Worm (Caenorhabditis elegans): ENCODE results near the gene R05H5.7.

Gene R05H5.7

ce11 chrII:10204428-10205049 lies 12.2 kb downstream of the R05H5.7 start:
- no peak for TF ChIP-seq unc-3 (GFP tag; conservative IDR thresholded peaks at IDR 0.05)
- TF ChIP-seq unc-3 (tag; optimal IDR thresholded peaks at IDR 0.05), result no peak
- TF ChIP-seq ceh-18 (tag; optimal IDR thresholded peaks at IDR 0.05), result peak; percentile 45
- peak; percentile 11 for TF ChIP-seq hlh-30 (tag; optimal IDR thresholded peaks at IDR 0.05; ENCODE audit: insufficient read depth)
- TF ChIP-seq ceh-22 (tag; optimal IDR thresholded peaks at IDR 0.05), result peak; percentile 46
- no peak for TF ChIP-seq nhr-11 (tag; optimal IDR thresholded peaks at IDR 0.05)
- TF ChIP-seq ttx-3 (tag; optimal IDR thresholded peaks at IDR 0.05), result no peak
- TF ChIP-seq ceh-2 (tag; optimal IDR thresholded peaks at IDR 0.05), result no peak
- TF ChIP-seq rnt-1 (tag; optimal IDR thresholded peaks at IDR 0.05), result peak; percentile 32
- TF ChIP-seq elt-2 (tag; optimal IDR thresholded peaks at IDR 0.05), result no peak
- TF ChIP-seq ref-2 (tag; optimal IDR thresholded peaks at IDR 0.05), result no peak
- no peak for TF ChIP-seq nhr-232 (tag; optimal IDR thresholded peaks at IDR 0.05)
- TF ChIP-seq unc-55 (GFP tag; optimal IDR thresholded peaks at IDR 0.05), result peak; percentile 76
- TF ChIP-seq K09A11.1 (tag; optimal IDR thresholded peaks at IDR 0.05; ENCODE audit: insufficient read depth), result no peak
- TF ChIP-seq ceh-48 (tag; optimal IDR thresholded peaks at IDR 0.05), result no peak

ce11 chrII:10206425-10206824 lies 14.1 kb downstream of the R05H5.7 start, which contains the start of gene T01E8.1:
T01E8.1 (plus strand) TSS chrII:10206725.
- no peak for TF ChIP-seq ets-4 (tag; optimal IDR thresholded peaks at IDR 0.05)

- no peak for TF ChIP-seq pat-9 (tag; optimal IDR thresholded peaks at IDR 0.05)
- TF ChIP-seq ahr-1 (tag; optimal IDR thresholded peaks at IDR 0.05), result no peak
- no peak for TF ChIP-seq ztf-16 (tag; optimal IDR thresholded peaks at IDR 0.05)
- no peak for TF ChIP-seq npax-4 (tag; optimal IDR thresholded peaks at IDR 0.05)
- TF ChIP-seq pha-2 (tag; optimal IDR thresholded peaks at IDR 0.05), result no peak
- no peak for TF ChIP-seq dmd-4 (tag; optimal IDR thresholded peaks at IDR 0.05; ENCODE audit: borderline replicate concordance)
- TF ChIP-seq ceh-14 (tag; optimal IDR thresholded peaks at IDR 0.05), result no peak
- TF ChIP-seq elt-2 (tag; optimal IDR thresholded peaks at IDR 0.05), result no peak
- TF ChIP-seq pag-3 (tag; optimal IDR thresholded peaks at IDR 0.05; ENCODE audit: borderline replicate concordance), result no peak
- TF ChIP-seq pqm-1 (tag; optimal IDR thresholded peaks at IDR 0.05), result no peak
- TF ChIP-seq gmeb-2 (tag; optimal IDR thresholded peaks at IDR 0.05), result no peak
- no peak for TF ChIP-seq ama-1 (optimal IDR thresholded peaks at IDR 0.05)
- TF ChIP-seq ref-2 (tag; optimal IDR thresholded peaks at IDR 0.05), result no peak
- TF ChIP-seq ceh-45 (GFP tag; IDR thresholded peaks at IDR 0.05), result no peak
- no peak for TF ChIP-seq F13H6.1 (tag; optimal IDR thresholded peaks at IDR 0.05)
These were observed 25.9 kb downstream of the R05H5.7 start, which contains the start of gene ref-1 for ce11 chrII:10218171-10218570. ref-1 (plus strand) TSS chrII:10218471.

DNA sequence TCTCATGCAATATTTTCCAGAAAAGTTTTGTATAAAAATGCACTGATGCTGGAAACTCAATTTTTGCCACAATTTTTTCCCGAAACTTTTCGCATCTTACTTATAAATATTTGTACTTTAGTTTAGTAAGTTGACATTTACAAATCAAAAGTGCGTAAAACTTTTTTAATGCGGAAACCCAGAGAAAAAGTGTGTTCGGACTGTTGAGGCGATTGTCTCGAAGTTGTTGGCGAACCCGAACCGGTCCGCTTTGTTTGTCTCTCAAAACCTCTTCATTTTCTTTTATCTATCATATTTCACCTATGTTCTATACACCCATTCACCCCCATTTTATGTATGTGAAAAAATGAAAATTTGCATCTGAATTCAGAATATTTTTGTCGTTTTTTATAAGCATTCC lies 28.3 kb downstream of the R05H5.7 start:
- TF ChIP-seq elt-4 (tag; optimal IDR thresholded peaks at IDR 0.05), result no peak
- TF ChIP-seq pqm-1 (tag; optimal IDR thresholded peaks at IDR 0.05), result no peak
- no peak for TF ChIP-seq tbx-7 (tag; optimal IDR thresholded peaks at IDR 0.05)
- no peak for TF ChIP-seq ceh-24 (tag; optimal IDR thresholded peaks at IDR 0.05)
- no peak for TF ChIP-seq fkh-6 (tag; optimal IDR thresholded peaks at IDR 0.05)
- no peak for TF ChIP-seq ceh-48 (tag; optimal IDR thresholded peaks at IDR 0.05)
- no peak for TF ChIP-seq madf-2 (tag; optimal IDR thresholded peaks at IDR 0.05)
- no peak for TF ChIP-seq ceh-22 (tag; optimal IDR thresholded peaks at IDR 0.05)
- no peak for TF ChIP-seq ets-4 (tag; optimal IDR thresholded peaks at IDR 0.05)
- no peak for TF ChIP-seq eyg-1 (tag; optimal IDR thresholded peaks at IDR 0.05)
- no peak for TF ChIP-seq pha-4 (tag; optimal IDR thresholded peaks at IDR 0.05)
- TF ChIP-seq zip-5 (tag; optimal IDR thresholded peaks at IDR 0.05), result no peak
- TF ChIP-seq ceh-18 (tag; optimal IDR thresholded peaks at IDR 0.05), result no peak
- TF ChIP-seq nfya-1 (tag; optimal IDR thresholded peaks at IDR 0.05), result no peak
- TF ChIP-seq Y22D7AL.16 (tag; optimal IDR thresholded peaks at IDR 0.05), result no peak
- no peak for TF ChIP-seq nhr-11 (tag; optimal IDR thresholded peaks at IDR 0.05)
- TF ChIP-seq C08G9.2 (tag; optimal IDR thresholded peaks at IDR 0.05), result no peak
- no peak for TF ChIP-seq rnt-1 (tag; optimal IDR thresholded peaks at IDR 0.05)
